Worm (Caenorhabditis elegans) whole organism, L4 larva: Measurements from ENCODE around the gene F59F4.3.
A peak's percentile ranks its signal among the peaks of the same experiment; 100 is the strongest.

Source experiments
- F37D6.2 ChIP-seq: sonication (generic microtip); optimal IDR thresholded peaks from 2 replicates; lab custom pipeline; 2016; ENCODE audit warnings: mild to moderate bottlenecking, missing genetic modification characterization, missing compliant biosample characterization
- R02D3.7 ChIP-seq: fragments of 150-350 bp; sonication (generic microtip); optimal IDR thresholded peaks from 3 replicates; lab custom pipeline; 2014; ENCODE audit warnings: missing biosample characterization, missing genetic modification characterization
- T26A8.4 ChIP-seq: fragments of 200-800 bp; sonication (Bioruptor generic); IDR thresholded peaks from 2 replicates; pipeline ENCODE4 v1.3.6; 2022; ENCODE audit warnings: missing genetic modification characterization, missing compliant biosample characterization
- Y105C5A.15 ChIP-seq: fragments of 200-800 bp; sonication (Bioruptor generic); IDR thresholded peaks from 2 replicates; pipeline ENCODE4 v1.3.6; 2022; ENCODE audit warnings: missing genetic modification characterization, missing compliant biosample characterization
- Y75B8A.6 ChIP-seq: fragments of 200-800 bp; sonication (Bioruptor generic); IDR thresholded peaks from 2 replicates; pipeline ENCODE4 v1.3.6; 2022; ENCODE audit warnings: missing genetic modification reagents, missing genetic modification characterization, missing compliant biosample characterization
- ZK337.2 ChIP-seq: fragments of 200-800 bp; sonication (Bioruptor generic); IDR thresholded peaks from 2 replicates; pipeline ENCODE4 v1.3.6; 2022; ENCODE audit warnings: missing genetic modification reagents, missing genetic modification characterization, missing compliant biosample characterization
- aha-1 ChIP-seq: fragments of 150-350 bp; peaks from one replicate; lab custom pipeline; 2014; ENCODE audit warnings: missing biosample characterization, missing genetic modification characterization
- arid-1 ChIP-seq: fragments of 200-800 bp; sonication (Bioruptor generic); conservative IDR thresholded peaks from 2 replicates; pipeline ENCODE4 v1.3.6; 2022; ENCODE audit warnings: missing genetic modification reagents, missing genetic modification characterization, missing compliant biosample characterization
- attf-4 ChIP-seq: sonication (generic microtip); optimal IDR thresholded peaks from 3 replicates; lab custom pipeline; 2017; ENCODE audit warnings: missing biosample characterization, missing genetic modification characterization
- ceh-32 ChIP-seq: sonication (generic microtip); optimal IDR thresholded peaks from 2 replicates; lab custom pipeline; 2016; ENCODE audit warnings: mild to moderate bottlenecking, missing genetic modification characterization, missing compliant biosample characterization; ENCODE audit not compliant: poor library complexity
- ceh-62 ChIP-seq: sonication (generic microtip); optimal IDR thresholded peaks from 2 replicates; lab custom pipeline; 2017; ENCODE audit warnings: missing biosample characterization, missing genetic modification characterization
- ceh-82 ChIP-seq: sonication (generic microtip); optimal IDR thresholded peaks from 2 replicates; lab custom pipeline; 2017; ENCODE audit warnings: missing biosample characterization, missing genetic modification characterization
- ctbp-1 ChIP-seq: fragments of 200-800 bp; sonication (Bioruptor generic); IDR thresholded peaks from 2 replicates; pipeline ENCODE4 v1.3.6; 2022; ENCODE audit warnings: missing genetic modification reagents, missing genetic modification characterization, missing compliant biosample characterization
- dpl-1 ChIP-seq: fragments of 150-350 bp; optimal IDR thresholded peaks from 2 replicates; lab custom pipeline; 2014; ENCODE audit warnings: missing biosample characterization, missing genetic modification reagents, missing genetic modification characterization
- dve-1 ChIP-seq: sonication (generic microtip); optimal IDR thresholded peaks from 2 replicates; lab custom pipeline; 2017; ENCODE audit warnings: antibody characterized with exemption, mild to moderate bottlenecking, missing genetic modification characterization, missing compliant biosample characterization; ENCODE audit not compliant: insufficient read depth
- egl-27 ChIP-seq: sonication (generic microtip); optimal IDR thresholded peaks from 3 replicates; lab custom pipeline; 2017; ENCODE audit warnings: missing biosample characterization, missing genetic modification reagents, missing genetic modification characterization
- fos-1 ChIP-seq: fragments of 150-350 bp; optimal IDR thresholded peaks from 2 replicates; lab custom pipeline; 2014; ENCODE audit warnings: missing biosample characterization, missing genetic modification characterization
- hlh-11 ChIP-seq: fragments of 200-800 bp; sonication (Bioruptor generic); optimal IDR thresholded peaks from 2 replicates; lab custom pipeline; 2018; ENCODE audit warnings: mild to moderate bottlenecking, missing genetic modification characterization, missing compliant biosample characterization
- hlh-30 ChIP-seq: sonication (generic microtip); optimal IDR thresholded peaks from 2 replicates; lab custom pipeline; 2017; ENCODE audit warnings: antibody characterized with exemption, mild to moderate bottlenecking, missing genetic modification characterization, missing compliant biosample characterization; ENCODE audit not compliant: insufficient read depth
- lin-15B ChIP-seq: fragments of 150-350 bp; sonication (generic microtip); optimal IDR thresholded peaks from 3 replicates; lab custom pipeline; 2014; ENCODE audit warnings: missing biosample characterization, missing genetic modification characterization
- lin-38 ChIP-seq: fragments of 200-800 bp; sonication (Bioruptor generic); IDR thresholded peaks from 2 replicates; pipeline ENCODE4 v1.3.6; 2022; ENCODE audit warnings: missing genetic modification reagents, missing genetic modification characterization, missing compliant biosample characterization
- lsy-2 ChIP-seq, 2 experiments: fragments of 150-350 bp in 1 of 2; sonication (generic microtip) in 1 of 2; optimal IDR thresholded peaks; 2 replicates each; lab custom pipeline; 2014 to 2017; ENCODE audit warnings: missing biosample characterization in 2 of 2, missing genetic modification characterization in 2 of 2
- mdl-1 ChIP-seq, 2 experiments: fragments of 150-350 bp in 1 of 2; sonication (generic microtip) in 1 of 2; optimal IDR thresholded peaks; 2 replicates each; lab custom pipeline; 2014 to 2017; ENCODE audit warnings: missing biosample characterization in 2 of 2, missing genetic modification characterization in 2 of 2
- mes-2 ChIP-seq: sonication (generic microtip); optimal IDR thresholded peaks from 2 replicates; lab custom pipeline; 2016; ENCODE audit warnings: missing genotype, mild to moderate bottlenecking, missing genetic modification characterization, missing compliant biosample characterization; ENCODE audit not compliant: poor library complexity, severe bottlenecking
- mxl-3 ChIP-seq: fragments of 200-800 bp; sonication (Bioruptor generic); optimal IDR thresholded peaks from 2 replicates; lab custom pipeline; 2018; ENCODE audit warnings: mild to moderate bottlenecking, missing genetic modification characterization, missing compliant biosample characterization
- nhr-111 ChIP-seq: fragments of 200-800 bp; sonication (Bioruptor generic); optimal IDR thresholded peaks from 2 replicates; lab custom pipeline; 2018; ENCODE audit warnings: mild to moderate bottlenecking, missing genetic modification characterization, missing compliant biosample characterization
- nhr-25 ChIP-seq: sonication (generic microtip); optimal IDR thresholded peaks from 2 replicates; lab custom pipeline; 2017; ENCODE audit warnings: missing genetic modification characterization, mild to moderate bottlenecking, missing compliant biosample characterization, antibody characterized with exemption, moderate library complexity, borderline replicate concordance; ENCODE audit not compliant: insufficient read depth
- nhr-28 ChIP-seq: fragments of 150-350 bp; optimal IDR thresholded peaks from 2 replicates; lab custom pipeline; 2014; ENCODE audit warnings: missing biosample characterization, missing genetic modification characterization
- php-3 ChIP-seq: fragments of 200-800 bp; sonication (Bioruptor generic); IDR thresholded peaks from 2 replicates; pipeline ENCODE4 v1.3.6; 2022; ENCODE audit warnings: missing genetic modification reagents, missing genetic modification characterization, missing compliant biosample characterization
- pqm-1 ChIP-seq: sonication (generic microtip); optimal IDR thresholded peaks from 2 replicates; lab custom pipeline; 2017; ENCODE audit warnings: missing biosample characterization, missing genetic modification characterization
- set-16 ChIP-seq: fragments of 200-800 bp; sonication (Bioruptor generic); IDR thresholded peaks from 2 replicates; pipeline ENCODE4 v1.3.6; 2022; ENCODE audit warnings: missing genetic modification reagents, missing genetic modification characterization, missing compliant biosample characterization
- skn-1 ChIP-seq: fragments of 150-350 bp; optimal IDR thresholded peaks from 2 replicates; lab custom pipeline; 2014; ENCODE audit warnings: missing biosample characterization, missing genetic modification characterization
- spr-1 ChIP-seq: sonication (generic microtip); optimal IDR thresholded peaks from 2 replicates; lab custom pipeline; 2016; ENCODE audit warnings: mild to moderate bottlenecking, missing genetic modification characterization, missing compliant biosample characterization
- tag-97 ChIP-seq: fragments of 200-800 bp; sonication (Bioruptor generic); IDR thresholded peaks from 2 replicates; pipeline ENCODE4 v1.3.6; 2022; ENCODE audit warnings: missing genetic modification characterization, missing compliant biosample characterization
- unc-62 ChIP-seq, 3 experiments: fragments of 150-350 bp in 1 of 3; sonication (generic microtip); optimal IDR thresholded peaks in 2 of 3; peaks in 1 of 3; 1 replicate in 1 of 3; 2 replicates in 2 of 3; lab custom pipeline; 2014 to 2017; ENCODE audit warnings: missing biosample characterization in 3 of 3, missing genetic modification characterization in 3 of 3, missing genetic modification reagents in 3 of 3, missing genotype in 1 of 3
- zag-1 ChIP-seq: fragments of 150-350 bp; optimal IDR thresholded peaks from 2 replicates; lab custom pipeline; 2014; ENCODE audit warnings: missing biosample characterization, missing genetic modification characterization

The F59F4.3 gene

ce11 chrX:15822197-15822596, 25.2 kb downstream of the F59F4.3 start, which contains the start of gene Y7A5A.8:
Gene Y7A5A.8 (plus strand): TSS chrX:15822497.
- no peak for TF ChIP-seq dpl-1 (GFP tag; lab: Kevin White, UChicago)
- TF ChIP-seq nhr-28 (tag; lab: Kevin White, UChicago), result no peak
- no peak for TF ChIP-seq skn-1 (tag; lab: Kevin White, UChicago)
- TF ChIP-seq set-16 (GFP tag; lab: Robert Waterston, UW), result no peak
- no peak for TF ChIP-seq fos-1 (tag; lab: Kevin White, UChicago)
- TF ChIP-seq mes-2 (tag; lab: Kevin White, UChicago), result no peak
- TF ChIP-seq Y75B8A.6 (GFP tag; lab: Robert Waterston, UW), result no peak
- TF ChIP-seq nhr-25, result no peak
- TF ChIP-seq egl-27 (tag; lab: Kevin White, UChicago), result no peak
- TF ChIP-seq spr-1 (tag; lab: Kevin White, UChicago), result no peak
- TF ChIP-seq mdl-1 (tag; optimal IDR thresholded peaks at IDR 0.05; lab: Kevin White, UChicago), result no peak
- no peak for TF ChIP-seq ceh-62 (tag; lab: Kevin White, UChicago)
- no peak for TF ChIP-seq zag-1 (tag; lab: Kevin White, UChicago)
- TF ChIP-seq Y105C5A.15 (GFP tag; lab: Robert Waterston, UW), result no peak
- TF ChIP-seq pqm-1, result no peak
- TF ChIP-seq arid-1 (GFP tag; lab: Robert Waterston, UW), result no peak
- TF ChIP-seq ceh-32 (tag; lab: Kevin White, UChicago), result no peak
- TF ChIP-seq ZK337.2 (GFP tag; lab: Robert Waterston, UW), result no peak
- TF ChIP-seq lin-15B (tag; lab: Kevin White, UChicago), result no peak
- no peak for TF ChIP-seq attf-4 (tag; lab: Kevin White, UChicago)
- TF ChIP-seq, all 104 proteins: peak for 0

ce11 chrX:15814548-15814947, 32.8 kb downstream of the F59F4.3 start:
- TF ChIP-seq ctbp-1 (GFP tag; lab: Robert Waterston, UW), result no peak
- TF ChIP-seq tag-97, result no peak
- peak in 1 of 2 experiments; percentile 74 for TF ChIP-seq unc-62 (GFP tag; optimal IDR thresholded peaks at IDR 0.05 in 1 of 2; lab: Kevin White, UChicago)
- no peak for TF ChIP-seq unc-62 (tag; optimal IDR thresholded peaks at IDR 0.05; lab: Kevin White, UChicago)
- peak; percentile 75 for TF ChIP-seq aha-1 (tag; lab: Kevin White, UChicago)

ce11 chrX:15811341-15811740, 36.1 kb downstream of the F59F4.3 start:
- TF ChIP-seq hlh-11 (no peak), nhr-111 (no peak), R02D3.7 (no peak), dve-1 (tag; lab: Kevin White, UChicago) (no peak), F37D6.2 (tag; lab: Kevin White, UChicago) (no peak), tag-97 (no peak)

ce11 chrX:15804072-15804471, 43.3 kb downstream of the F59F4.3 start, which contains the start of gene Y7A5A.7:
Gene Y7A5A.7 (minus strand): TSS chrX:15804172.
- TF ChIP-seq lsy-2 (tag; optimal IDR thresholded peaks at IDR 0.05; lab: Kevin White, UChicago), result no peak
- TF ChIP-seq T26A8.4 (GFP tag; lab: Robert Waterston, UW), result no peak
- no peak for TF ChIP-seq ceh-82 (tag; lab: Kevin White, UChicago)
- TF ChIP-seq php-3, result no peak
- TF ChIP-seq Y75B8A.6 (GFP tag; lab: Robert Waterston, UW), result no peak
- no peak for TF ChIP-seq mxl-3
- TF ChIP-seq hlh-30, result no peak
- TF ChIP-seq lin-38 (GFP tag; lab: Robert Waterston, UW), result no peak
- TF ChIP-seq, all 104 proteins: peak for 0
